Worm (Caenorhabditis elegans) whole organism, late embryonic: ENCODE measurements around the gene W03G11.2.

ENCODE experiments used
- C08G9.2 ChIP-seq: sonication (generic microtip); optimal IDR thresholded peaks from 2 replicates; lab custom pipeline; 2016; ENCODE audit warnings: mild to moderate bottlenecking, missing genetic modification characterization, moderate library complexity, missing compliant biosample characterization
- F13H6.1 ChIP-seq: sonication (generic microtip); optimal IDR thresholded peaks from 2 replicates; lab custom pipeline; 2016; ENCODE audit warnings: missing genetic modification characterization, missing compliant biosample characterization
- K09A11.1 ChIP-seq: sonication (generic microtip); optimal IDR thresholded peaks from 2 replicates; lab custom pipeline; 2017; ENCODE audit warnings: antibody characterized with exemption, mild to moderate bottlenecking, missing genetic modification characterization, missing compliant biosample characterization; ENCODE audit not compliant: insufficient read depth
- Y22D7AL.16 ChIP-seq: sonication (generic microtip); optimal IDR thresholded peaks from 2 replicates; lab custom pipeline; 2016; ENCODE audit warnings: missing genetic modification characterization, missing compliant biosample characterization
- ahr-1 ChIP-seq: sonication (generic microtip); optimal IDR thresholded peaks from 2 replicates; lab custom pipeline; 2016; ENCODE audit warnings: missing genetic modification characterization, missing compliant biosample characterization
- ama-1 ChIP-seq: fragments of 150-350 bp; optimal IDR thresholded peaks from 2 replicates; lab custom pipeline; 2014
- ceh-14 ChIP-seq: sonication (generic microtip); optimal IDR thresholded peaks from 2 replicates; lab custom pipeline; 2016; ENCODE audit warnings: missing genotype, missing genetic modification characterization, missing compliant biosample characterization
- ceh-18 ChIP-seq: sonication (generic microtip); optimal IDR thresholded peaks from 2 replicates; lab custom pipeline; 2016; ENCODE audit warnings: missing genetic modification characterization, missing compliant biosample characterization
- ceh-22 ChIP-seq: sonication (generic microtip); optimal IDR thresholded peaks from 2 replicates; lab custom pipeline; 2017; ENCODE audit warnings: missing biosample characterization, missing genetic modification characterization
- ceh-30 ChIP-seq: fragments of 150-350 bp; optimal IDR thresholded peaks from 2 replicates; lab custom pipeline; 2014; ENCODE audit warnings: missing biosample characterization, missing genetic modification characterization
- ceh-31 ChIP-seq: sonication (generic microtip); optimal IDR thresholded peaks from 2 replicates; lab custom pipeline; 2016; ENCODE audit warnings: missing genetic modification characterization, missing compliant biosample characterization
- ceh-48 ChIP-seq: sonication (generic microtip); optimal IDR thresholded peaks from 2 replicates; lab custom pipeline; 2016; ENCODE audit warnings: missing genetic modification characterization, inconsistent platforms, missing compliant biosample characterization
- ceh-9 ChIP-seq: sonication (generic microtip); optimal IDR thresholded peaks from 2 replicates; lab custom pipeline; 2016; ENCODE audit warnings: mild to moderate bottlenecking, missing genetic modification characterization, inconsistent platforms, missing compliant biosample characterization
- che-1 ChIP-seq: sonication (generic microtip); optimal IDR thresholded peaks from 2 replicates; lab custom pipeline; 2016; ENCODE audit warnings: mild to moderate bottlenecking, missing genetic modification characterization, missing compliant biosample characterization
- dmd-4 ChIP-seq: sonication (generic microtip); optimal IDR thresholded peaks from 2 replicates; lab custom pipeline; 2016; ENCODE audit warnings: borderline replicate concordance, missing genetic modification characterization, missing compliant biosample characterization
- dve-1 ChIP-seq: sonication (generic microtip); optimal IDR thresholded peaks from 2 replicates; lab custom pipeline; 2017; ENCODE audit warnings: antibody characterized with exemption, mild to moderate bottlenecking, missing genetic modification characterization, missing compliant biosample characterization
- elt-2 ChIP-seq: sonication (generic microtip); optimal IDR thresholded peaks from 2 replicates; lab custom pipeline; 2016; ENCODE audit warnings: missing genetic modification reagents, missing genetic modification characterization, missing compliant biosample characterization
- elt-4 ChIP-seq: sonication (generic microtip); optimal IDR thresholded peaks from 2 replicates; lab custom pipeline; 2016; ENCODE audit warnings: missing genetic modification characterization, missing compliant biosample characterization
- ets-4 ChIP-seq: sonication (generic microtip); optimal IDR thresholded peaks from 2 replicates; lab custom pipeline; 2016; ENCODE audit warnings: missing genetic modification characterization, missing compliant biosample characterization
- eyg-1 ChIP-seq: sonication (generic microtip); optimal IDR thresholded peaks from 2 replicates; lab custom pipeline; 2016; ENCODE audit warnings: missing genotype, missing genetic modification characterization, missing compliant biosample characterization
- fax-1 ChIP-seq: sonication (generic microtip); optimal IDR thresholded peaks from 2 replicates; lab custom pipeline; 2016; ENCODE audit warnings: missing genotype, missing genetic modification characterization, missing compliant biosample characterization
- fkh-10 ChIP-seq: fragments of 150-350 bp; optimal IDR thresholded peaks from 2 replicates; lab custom pipeline; 2014; ENCODE audit warnings: missing biosample characterization, missing genetic modification reagents, missing genetic modification characterization
- fkh-6 ChIP-seq: sonication (generic microtip); optimal IDR thresholded peaks from 2 replicates; lab custom pipeline; 2016; ENCODE audit warnings: missing genetic modification characterization, missing compliant biosample characterization
- hlh-30 ChIP-seq: sonication (generic microtip); optimal IDR thresholded peaks from 2 replicates; lab custom pipeline; 2017; ENCODE audit warnings: antibody characterized with exemption, missing genetic modification characterization, missing compliant biosample characterization; ENCODE audit not compliant: insufficient read depth
- hlh-6 ChIP-seq: sonication (generic microtip); optimal IDR thresholded peaks from 2 replicates; lab custom pipeline; 2016; ENCODE audit warnings: missing genotype, missing genetic modification characterization, missing compliant biosample characterization
- hlh-8 ChIP-seq: sonication (generic microtip); optimal IDR thresholded peaks from 2 replicates; lab custom pipeline; 2016; ENCODE audit warnings: missing genotype, missing genetic modification characterization, missing compliant biosample characterization
- lim-6 ChIP-seq: sonication (generic microtip); optimal IDR thresholded peaks from 2 replicates; lab custom pipeline; 2016; ENCODE audit warnings: missing genetic modification characterization, missing compliant biosample characterization
- lin-11 ChIP-seq: fragments of 200-800 bp; sonication (Bioruptor generic); optimal IDR thresholded peaks from 2 replicates; lab custom pipeline; 2018; ENCODE audit warnings: mild to moderate bottlenecking, missing genetic modification characterization, missing compliant biosample characterization
- mec-3 ChIP-seq: sonication (generic microtip); optimal IDR thresholded peaks from 2 replicates; lab custom pipeline; 2016; ENCODE audit warnings: borderline replicate concordance, missing genetic modification characterization, missing compliant biosample characterization
- nfya-1 ChIP-seq: sonication (generic microtip); optimal IDR thresholded peaks from 2 replicates; lab custom pipeline; 2017; ENCODE audit warnings: missing genetic modification characterization, mild to moderate bottlenecking, missing compliant biosample characterization, antibody characterized with exemption, moderate library complexity
- nhr-232 ChIP-seq: sonication (generic microtip); optimal IDR thresholded peaks from 2 replicates; lab custom pipeline; 2016; ENCODE audit warnings: missing genetic modification characterization, missing compliant biosample characterization
- npax-4 ChIP-seq: sonication (generic microtip); optimal IDR thresholded peaks from 2 replicates; lab custom pipeline; 2016; ENCODE audit warnings: missing genetic modification characterization, missing compliant biosample characterization
- odd-2 ChIP-seq: sonication (generic microtip); optimal IDR thresholded peaks from 2 replicates; lab custom pipeline; 2017; ENCODE audit warnings: antibody characterized with exemption, mild to moderate bottlenecking, missing genetic modification characterization, missing compliant biosample characterization
- pag-3 ChIP-seq: sonication (generic microtip); optimal IDR thresholded peaks from 2 replicates; lab custom pipeline; 2016; ENCODE audit warnings: missing compliant biosample characterization, missing genetic modification characterization, borderline replicate concordance
- pat-9 ChIP-seq: fragments of 200-800 bp; sonication (Bioruptor generic); optimal IDR thresholded peaks from 2 replicates; lab custom pipeline; 2018; ENCODE audit warnings: mild to moderate bottlenecking, missing genetic modification characterization, moderate library complexity, missing compliant biosample characterization
- pax-1 ChIP-seq: fragments of 150-350 bp; optimal IDR thresholded peaks from 2 replicates; lab custom pipeline; 2014; ENCODE audit warnings: missing biosample characterization, missing genetic modification characterization
- pha-2 ChIP-seq: sonication (generic microtip); optimal IDR thresholded peaks from 2 replicates; lab custom pipeline; 2017; ENCODE audit warnings: mild to moderate bottlenecking, missing genetic modification characterization, missing compliant biosample characterization
- pha-4 ChIP-seq: fragments of 150-350 bp; optimal IDR thresholded peaks from 2 replicates; lab custom pipeline; 2018; ENCODE audit warnings: missing biosample characterization, missing genetic modification reagents, missing genetic modification characterization
- pqm-1 ChIP-seq: sonication (generic microtip); optimal IDR thresholded peaks from 2 replicates; lab custom pipeline; 2016; ENCODE audit warnings: missing genetic modification characterization, missing compliant biosample characterization
- pros-1 ChIP-seq: fragments of 150-350 bp; optimal IDR thresholded peaks from 2 replicates; lab custom pipeline; 2014; ENCODE audit warnings: missing biosample characterization, missing genetic modification reagents, missing genetic modification characterization
- rnt-1 ChIP-seq: sonication (generic microtip); optimal IDR thresholded peaks from 2 replicates; lab custom pipeline; 2016; ENCODE audit warnings: missing genetic modification characterization, missing compliant biosample characterization
- sdc-2 ChIP-seq: sonication (generic microtip); optimal IDR thresholded peaks from 2 replicates; lab custom pipeline; 2016; ENCODE audit warnings: missing genotype, missing genetic modification characterization, missing compliant biosample characterization
- sox-2 ChIP-seq: fragments of 200-800 bp; sonication (Bioruptor generic); IDR thresholded peaks from 2 replicates; pipeline ENCODE4 v1.3.6; 2022; ENCODE audit warnings: missing genetic modification reagents, missing genetic modification characterization, missing compliant biosample characterization
- sox-4 ChIP-seq: sonication (generic microtip); optimal IDR thresholded peaks from 2 replicates; lab custom pipeline; 2017; ENCODE audit warnings: mild to moderate bottlenecking, missing genetic modification characterization, inconsistent platforms, missing compliant biosample characterization
- tbx-2 ChIP-seq: sonication (generic microtip); optimal IDR thresholded peaks from 2 replicates; lab custom pipeline; 2016; ENCODE audit warnings: missing genetic modification characterization, missing compliant biosample characterization
- tbx-7 ChIP-seq: sonication (generic microtip); optimal IDR thresholded peaks from 2 replicates; lab custom pipeline; 2016; ENCODE audit warnings: missing genotype, missing genetic modification characterization, missing compliant biosample characterization
- ttx-3 ChIP-seq: sonication (generic microtip); optimal IDR thresholded peaks from 2 replicates; lab custom pipeline; 2016; ENCODE audit warnings: missing genetic modification reagents, missing genetic modification characterization, missing compliant biosample characterization
- unc-42 ChIP-seq: sonication (generic microtip); optimal IDR thresholded peaks from 2 replicates; lab custom pipeline; 2016; ENCODE audit warnings: missing genotype, missing genetic modification characterization, missing compliant biosample characterization
- unc-55 ChIP-seq: sonication (generic microtip); optimal IDR thresholded peaks from 2 replicates; lab custom pipeline; 2017; ENCODE audit warnings: missing biosample characterization, missing genetic modification reagents, missing genetic modification characterization
- unc-86 ChIP-seq: sonication (generic microtip); optimal IDR thresholded peaks from 2 replicates; lab custom pipeline; 2016; ENCODE audit warnings: missing genetic modification characterization, missing compliant biosample characterization
- zip-5 ChIP-seq: sonication (generic microtip); optimal IDR thresholded peaks from 2 replicates; lab custom pipeline; 2016; ENCODE audit warnings: missing genetic modification characterization, missing compliant biosample characterization
- ztf-16 ChIP-seq: sonication (generic microtip); optimal IDR thresholded peaks from 2 replicates; lab custom pipeline; 2017; ENCODE audit warnings: missing genetic modification characterization, missing compliant biosample characterization

W03G11.2 gene

ce11 chrX:12106004-12106403 is 2.4 kb downstream of the W03G11.2 start (continued):
- TF ChIP-seq pax-1 (tag; lab: Kevin White, UChicago) (no peak), unc-55 (no peak), ceh-31 (peak; percentile 88), ttx-3 (tag; lab: Kevin White, UChicago) (peak; percentile 97), sdc-2 (tag; lab: Kevin White, UChicago) (peak; percentile 94), pha-4 (tag; lab: Kevin White, UChicago) (no peak), ceh-22 (tag; lab: Kevin White, UChicago) (no peak), Y22D7AL.16 (peak; percentile 93), fkh-10 (GFP tag; lab: Kevin White, UChicago) (peak; percentile 75), fax-1 (tag; lab: Kevin White, UChicago) (peak; percentile 92), che-1 (tag; lab: Kevin White, UChicago) (peak; percentile 96), hlh-8 (tag; lab: Kevin White, UChicago) (peak; percentile 95), tbx-7 (tag; lab: Kevin White, UChicago) (peak; percentile 71), dmd-4 (tag; lab: Kevin White, UChicago) (peak; percentile 96), F13H6.1 (tag; lab: Kevin White, UChicago) (peak; percentile 94), ztf-16 (tag; lab: Kevin White, UChicago) (peak; percentile 97), ceh-14 (tag; lab: Kevin White, UChicago) (peak; percentile 98), C08G9.2 (tag; lab: Kevin White, UChicago) (peak; percentile 89), pqm-1 (tag; lab: Kevin White, UChicago) (peak; percentile 82), pros-1 (peak; percentile 13), odd-2 (peak; percentile 57), dve-1 (peak; percentile 96), ama-1 (lab: Kevin White, UChicago) (no peak), nfya-1 (peak; percentile 83), rnt-1 (tag; lab: Kevin White, UChicago) (peak; percentile 94), pat-9 (peak; percentile 96), K09A11.1 (tag; lab: Kevin White, UChicago) (peak; percentile 84), ahr-1 (tag; lab: Kevin White, UChicago) (peak; percentile 90), zip-5 (tag; lab: Kevin White, UChicago) (peak; percentile 86), elt-4 (tag; lab: Kevin White, UChicago) (peak; percentile 77), sox-2 (GFP tag; lab: Robert Waterston, UW) (peak; percentile 95), eyg-1 (tag; lab: Kevin White, UChicago) (peak; percentile 95), pha-2 (tag; lab: Kevin White, UChicago) (peak; percentile 95), mec-3 (tag; lab: Kevin White, UChicago) (peak; percentile 76), unc-86 (tag; lab: Kevin White, UChicago) (peak; percentile 96), lim-6 (tag; lab: Kevin White, UChicago) (peak; percentile 93), elt-2 (tag; lab: Kevin White, UChicago) (peak; percentile 98), fkh-6 (peak; percentile 96), ceh-30 (tag; lab: Kevin White, UChicago) (peak; percentile 86), ceh-9 (tag; lab: Kevin White, UChicago) (peak; percentile 82), pag-3 (peak; percentile 87), hlh-30 (tag; lab: Kevin White, UChicago) (peak; percentile 77), unc-42 (tag; lab: Kevin White, UChicago) (peak; percentile 96), nhr-232 (tag; lab: Kevin White, UChicago) (peak; percentile 93), ceh-18 (tag; lab: Kevin White, UChicago) (peak; percentile 92), ceh-48 (tag; lab: Kevin White, UChicago) (peak; percentile 89), lin-11 (tag; lab: Kevin White, UChicago) (peak; percentile 94), tbx-2 (tag; lab: Kevin White, UChicago) (peak; percentile 95), npax-4 (tag; lab: Kevin White, UChicago) (peak; percentile 93), ets-4 (tag; lab: Kevin White, UChicago) (peak; percentile 79), sox-4 (tag; lab: Kevin White, UChicago) (peak; percentile 95), hlh-6 (tag; lab: Kevin White, UChicago) (peak; percentile 98)
